Fruit fly (Drosophila melanogaster) whole organism, embryonic: Measurements from ENCODE around the gene CG8379.

Experiments used
- Abd-B ChIP-seq: fragments of 200-800 bp; sonication (Bioruptor generic); optimal IDR thresholded peaks from 2 replicates; lab custom pipeline; 2018; ENCODE audit warnings: missing biosample characterization, mild to moderate bottlenecking, missing genetic modification characterization, moderate library complexity
- CG11093 ChIP-seq: fragments of 200-800 bp; sonication (Bioruptor generic); IDR thresholded peaks from 3 replicates; pipeline ENCODE4 v1.3.6; 2022; ENCODE audit warnings: missing biosample characterization, missing genetic modification characterization
- CG11560 ChIP-seq: fragments of 200-800 bp; sonication (Bioruptor generic); IDR thresholded peaks from 3 replicates; pipeline ENCODE4 v1.3.6; 2022; ENCODE audit warnings: missing biosample characterization, missing genetic modification characterization
- CG1233 ChIP-seq: fragments of 200-800 bp; sonication (Bioruptor generic); optimal IDR thresholded peaks from 4 replicates; lab custom pipeline; 2018; ENCODE audit warnings: missing biosample characterization, mild to moderate bottlenecking, missing genetic modification characterization
- CG13775 ChIP-seq: fragments of 200-800 bp; sonication (Bioruptor generic); optimal IDR thresholded peaks from 3 replicates; lab custom pipeline; 2017; ENCODE audit warnings: missing biosample characterization, mild to moderate bottlenecking, missing genetic modification characterization
- CG2712 ChIP-seq: fragments of 200-800 bp; optimal IDR thresholded peaks from 3 replicates; lab custom pipeline; 2019; ENCODE audit warnings: missing biosample characterization, mild to moderate bottlenecking, missing genetic modification characterization, moderate library complexity
- CG4404 ChIP-seq: fragments of 200-800 bp; sonication (Bioruptor generic); IDR thresholded peaks from 2 replicates; pipeline ENCODE4 v1.3.6; 2022; ENCODE audit warnings: missing biosample characterization, missing genetic modification characterization
- CG6683 ChIP-seq: fragments of 200-800 bp; sonication (Bioruptor generic); optimal IDR thresholded peaks from 2 replicates; lab custom pipeline; 2017; ENCODE audit warnings: missing biosample characterization, mild to moderate bottlenecking, missing genetic modification characterization, missing genetic modification reagents
- CG8478 ChIP-seq: fragments of >200 bp; optimal IDR thresholded peaks from 2 replicates; lab custom pipeline; 2018
- CrebB ChIP-seq: fragments of 200-800 bp; sonication (Bioruptor generic); optimal IDR thresholded peaks from 3 replicates; lab custom pipeline; 2018; ENCODE audit warnings: missing biosample characterization, mild to moderate bottlenecking, missing genetic modification characterization
- Xbp1 ChIP-seq: fragments of 200-800 bp; sonication (Bioruptor generic); optimal IDR thresholded peaks from 3 replicates; lab custom pipeline; 2016; ENCODE audit warnings: missing biosample characterization, mild to moderate bottlenecking, missing genetic modification characterization
- gt ChIP-seq: fragments of 200-800 bp; sonication (Bioruptor generic); IDR thresholded peaks from 2 replicates; pipeline ENCODE4 v1.3.6; 2022; ENCODE audit warnings: missing biosample characterization, missing genetic modification characterization
- lola ChIP-seq, 3 experiments: fragments of >200 bp in 2 of 3; fragments of 200-800 bp in 1 of 3; sonication (Bioruptor generic) in 1 of 3; optimal IDR thresholded peaks; 2 replicates each; lab custom pipeline; 2017 to 2019; ENCODE audit warnings: missing biosample characterization in 3 of 3, missing genetic modification characterization in 3 of 3, mild to moderate bottlenecking in 1 of 3, moderate library complexity in 1 of 3

- TF ChIP-seq lola (GFP tag; optimal IDR thresholded peaks at IDR 0.05; lab: Kevin White, UChicago) (no peak), CG8478 (lab: Kevin White, UChicago) (no peak), Xbp1 (no peak), Abd-B (GFP tag; lab: Kevin White, UChicago) (no peak), CG13775 (GFP tag; lab: Kevin White, UChicago) (no peak), gt (GFP tag; lab: Robert Waterston, UW) (no peak), CG4404 (no peak), CG2712 (no peak), CG11560 (tag; lab: Robert Waterston, UW) (no peak), CrebB (no peak), CG1233 (GFP tag; lab: Kevin White, UChicago) (no peak), CG11093 (no peak), CG6683 (GFP tag; lab: Kevin White, UChicago) (no peak)
Observed at dm6 chr3R:8785451-8785850, 38.8 kb upstream of the CG8379 start.
